Worm (Caenorhabditis elegans) whole organism, L2 larva: ENCODE results near the gene F07C6.3.

Experiments
- aly-2 ChIP-seq: fragments of 150-350 bp; optimal IDR thresholded peaks from 2 replicates; lab custom pipeline; 2014; ENCODE audit warnings: missing biosample characterization, missing genetic modification characterization
- ama-1 ChIP-seq: fragments of 150-350 bp; optimal IDR thresholded peaks from 2 replicates; lab custom pipeline; 2018; ENCODE audit warnings: inconsistent platforms
- crh-2 ChIP-seq: sonication (generic microtip); optimal IDR thresholded peaks from 2 replicates; lab custom pipeline; 2017; ENCODE audit warnings: missing biosample characterization, missing genetic modification characterization
- fos-1 ChIP-seq: fragments of 150-350 bp; optimal IDR thresholded peaks from 2 replicates; lab custom pipeline; 2014; ENCODE audit warnings: missing biosample characterization, missing genetic modification characterization
- lsy-2 ChIP-seq, 2 experiments: fragments of 150-350 bp in 1 of 2; sonication (generic microtip) in 1 of 2; optimal IDR thresholded peaks; 2 replicates each; lab custom pipeline; 2014 to 2017; ENCODE audit warnings: missing biosample characterization in 2 of 2, missing genetic modification characterization in 2 of 2
- nhr-237 ChIP-seq: fragments of 150-350 bp; optimal IDR thresholded peaks from 2 replicates; lab custom pipeline; 2014; ENCODE audit warnings: missing biosample characterization, missing genetic modification characterization
- snpc-4 ChIP-seq: fragments of 150-350 bp; optimal IDR thresholded peaks from 2 replicates; lab custom pipeline; 2014; ENCODE audit warnings: missing biosample characterization, missing genetic modification characterization

- TF ChIP-seq fos-1 = no peak
- TF ChIP-seq lsy-2 (tag; optimal IDR thresholded peaks at IDR 0.05; lab: Kevin White, UChicago) = no peak
- no peak for TF ChIP-seq nhr-237 (tag; lab: Kevin White, UChicago)
- TF ChIP-seq snpc-4 (tag; lab: Kevin White, UChicago) = no peak
- TF ChIP-seq ama-1 (lab: Kevin White, UChicago) = no peak
- no peak for TF ChIP-seq crh-2 (tag; lab: Kevin White, UChicago)
- no peak for TF ChIP-seq aly-2 (tag; lab: Kevin White, UChicago)
Measured at ce11 chrIV:12783165-12783564, 5.9 kb upstream of the F07C6.3 start.
